Fruit fly (Drosophila melanogaster): ENCODE results near the gene m.

Gene m

dm6 chrX:11784997-11785396 is 30.9 kb downstream of the m start:
- peak; percentile 46; the same call in 1 of the 2 replicates for TF ChIP-seq CG12605 (GFP tag; IDR thresholded peaks at IDR 0.05)
- no peak for TF ChIP-seq fd96Ca (GFP tag; IDR thresholded peaks at IDR 0.05)
- no peak for TF ChIP-seq EcR (GFP tag; optimal IDR thresholded peaks at IDR 0.05)
- peak; percentile 38 for TF ChIP-seq CG8159 (tag; optimal IDR thresholded peaks at IDR 0.05)
- TF ChIP-seq rn (GFP tag; IDR thresholded peaks at IDR 0.05), result no peak
- TF ChIP-seq Snoo (tag; optimal IDR thresholded peaks at IDR 0.05), result no peak
- peak; percentile 58; the same call in 1 of the 3 replicates for TF ChIP-seq CG4496 (GFP tag; IDR thresholded peaks at IDR 0.05)
- peak; percentile 16 for TF ChIP-seq gl (tag; optimal IDR thresholded peaks at IDR 0.05)
- peak; percentile 11 for TF ChIP-seq CG34367 (tag; optimal IDR thresholded peaks at IDR 0.05)
- TF ChIP-seq CG14655 (GFP tag; optimal IDR thresholded peaks at IDR 0.05), result no peak
- peak; percentile 3 for TF ChIP-seq CG17806 (tag; optimal IDR thresholded peaks at IDR 0.05)
- no peak for TF ChIP-seq Pif1B (GFP tag; optimal IDR thresholded peaks at IDR 0.05)
- TF ChIP-seq CG13204 (GFP tag; optimal IDR thresholded peaks at IDR 0.05), result peak; percentile 14
- peak; percentile 23 for TF ChIP-seq Pif1A (GFP tag; optimal IDR thresholded peaks at IDR 0.05)
- TF ChIP-seq CG32121 (GFP tag; IDR thresholded peaks at IDR 0.05), result no peak
- TF ChIP-seq Ets98B (GFP tag; IDR thresholded peaks at IDR 0.05), result peak; percentile 52; the same call in 1 of the 2 replicates
- TF ChIP-seq CG8301 (tag; optimal IDR thresholded peaks at IDR 0.05), result no peak
- no peak for TF ChIP-seq CG9948 (tag; optimal IDR thresholded peaks at IDR 0.05)
- TF ChIP-seq D1 (tag; optimal IDR thresholded peaks at IDR 0.05), result no peak
- no peak for TF ChIP-seq CG10348 (GFP tag; IDR thresholded peaks at IDR 0.05)
- TF ChIP-seq CG15710 (tag; optimal IDR thresholded peaks at IDR 0.05), result peak; percentile 43

DNA sequence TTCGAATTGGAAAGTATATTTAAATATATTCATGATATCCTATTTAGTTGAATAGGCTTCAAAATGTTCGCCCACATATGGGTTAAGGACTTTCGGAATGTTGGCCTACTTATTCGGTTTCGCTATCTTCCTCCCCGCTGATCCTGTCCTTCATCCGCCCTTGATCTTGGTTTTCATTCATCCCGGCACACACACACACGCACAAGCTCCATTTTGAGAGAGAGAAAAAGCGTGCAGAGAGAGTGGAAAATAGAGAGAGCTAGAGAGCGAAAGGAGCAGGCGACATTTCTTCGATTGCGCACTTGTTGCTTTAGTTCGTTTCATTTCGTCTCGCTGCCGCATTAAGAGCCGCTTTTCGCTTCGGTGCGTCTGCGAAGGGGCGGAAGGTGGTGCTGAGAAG is 33.0 kb downstream of the m start, which contains the start of gene Karl:
Gene Karl (plus strand): TSS at position 301 of the 400 bp plus-strand sequence.
- no peak for TF ChIP-seq Pif1A (GFP tag; optimal IDR thresholded peaks at IDR 0.05)
- TF ChIP-seq CG12605 (GFP tag; IDR thresholded peaks at IDR 0.05), result no peak
- TF ChIP-seq EcR (GFP tag; optimal IDR thresholded peaks at IDR 0.05), result no peak
- no peak for TF ChIP-seq fd96Ca (GFP tag; IDR thresholded peaks at IDR 0.05)
- no peak for TF ChIP-seq Pif1B (GFP tag; optimal IDR thresholded peaks at IDR 0.05)
- no peak for TF ChIP-seq CG4496 (GFP tag; IDR thresholded peaks at IDR 0.05)
- no peak for TF ChIP-seq CG15710 (tag; optimal IDR thresholded peaks at IDR 0.05)
- no peak for TF ChIP-seq CG34367 (tag; optimal IDR thresholded peaks at IDR 0.05)
- TF ChIP-seq CG17806 (tag; optimal IDR thresholded peaks at IDR 0.05), result no peak
- no peak for TF ChIP-seq Snoo (tag; optimal IDR thresholded peaks at IDR 0.05)
- no peak for TF ChIP-seq gl (tag; optimal IDR thresholded peaks at IDR 0.05)
- TF ChIP-seq CG10348 (GFP tag; IDR thresholded peaks at IDR 0.05), result no peak
- no peak for TF ChIP-seq CG9948 (tag; optimal IDR thresholded peaks at IDR 0.05)
- no peak for TF ChIP-seq CG13204 (GFP tag; optimal IDR thresholded peaks at IDR 0.05)
- TF ChIP-seq D1 (tag; optimal IDR thresholded peaks at IDR 0.05), result no peak
- TF ChIP-seq CG32121 (GFP tag; IDR thresholded peaks at IDR 0.05), result no peak
- no peak for TF ChIP-seq Ets98B (GFP tag; IDR thresholded peaks at IDR 0.05)

DNA sequence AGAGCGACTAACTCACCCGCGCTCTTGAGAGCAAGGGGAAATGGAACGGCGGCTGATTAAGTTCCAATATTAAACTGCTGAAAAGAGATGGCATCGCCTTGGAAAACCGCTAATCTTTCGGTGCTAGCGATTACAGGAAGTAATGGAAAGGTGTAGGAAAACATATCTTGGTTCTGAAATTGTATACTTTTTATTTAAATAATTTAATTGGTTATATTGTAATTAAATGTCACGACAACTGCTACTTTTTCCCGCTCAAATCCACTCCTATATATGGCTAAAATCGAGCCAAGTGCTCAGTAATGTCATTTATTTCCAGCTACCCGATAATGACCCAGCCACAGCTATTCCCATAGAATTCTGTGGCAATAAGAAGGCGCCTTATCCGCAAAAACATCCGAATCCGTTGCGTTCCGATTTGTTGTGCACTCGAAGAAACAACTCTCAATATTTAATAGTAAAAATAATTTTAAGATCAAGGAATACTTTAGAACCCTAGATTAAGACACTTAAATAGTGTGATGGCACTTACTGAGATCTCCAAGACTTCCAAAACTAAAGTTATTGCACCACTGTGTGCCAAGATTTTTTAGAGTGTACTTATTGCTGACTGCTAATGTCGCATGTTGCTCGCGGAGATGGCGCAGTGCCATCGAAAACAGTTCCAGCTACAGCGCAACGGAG is 34.3 kb downstream of the m start:
- TF ChIP-seq Ets98B (GFP tag; IDR thresholded peaks at IDR 0.05) (peak; percentile 89), CG8159 (tag; optimal IDR thresholded peaks at IDR 0.05) (peak; percentile 87), CG17806 (tag; optimal IDR thresholded peaks at IDR 0.05) (peak; percentile 85), gl (tag; optimal IDR thresholded peaks at IDR 0.05) (peak; percentile 69), fd96Ca (GFP tag; IDR thresholded peaks at IDR 0.05) (peak; percentile 91), CG32121 (GFP tag; IDR thresholded peaks at IDR 0.05) (peak; percentile 84), CG10348 (GFP tag; IDR thresholded peaks at IDR 0.05) (no peak; the same call in 1 of the 2 replicates), CG12605 (GFP tag; IDR thresholded peaks at IDR 0.05) (peak; percentile 82), CG13204 (GFP tag; optimal IDR thresholded peaks at IDR 0.05) (peak; percentile 65), CG34367 (tag; optimal IDR thresholded peaks at IDR 0.05) (peak; percentile 84), CG8301 (tag; optimal IDR thresholded peaks at IDR 0.05) (peak; percentile 86), D1 (tag; optimal IDR thresholded peaks at IDR 0.05) (peak; percentile 42), CG9948 (tag; optimal IDR thresholded peaks at IDR 0.05) (peak; percentile 86), CG4496 (GFP tag; IDR thresholded peaks at IDR 0.05) (peak; percentile 93), Pif1B (GFP tag; optimal IDR thresholded peaks at IDR 0.05) (peak; percentile 81), rn (GFP tag; IDR thresholded peaks at IDR 0.05) (peak; percentile 67), EcR (GFP tag; optimal IDR thresholded peaks at IDR 0.05) (no peak), CG14655 (GFP tag; optimal IDR thresholded peaks at IDR 0.05) (peak; percentile 90), Pif1A (GFP tag; optimal IDR thresholded peaks at IDR 0.05) (peak; percentile 84), CG15710 (tag; optimal IDR thresholded peaks at IDR 0.05) (peak; percentile 86), Snoo (tag; optimal IDR thresholded peaks at IDR 0.05) (peak; percentile 83)

- TF ChIP-seq CG14655 (GFP tag; optimal IDR thresholded peaks at IDR 0.05) (peak; percentile 29), CG9948 (tag; optimal IDR thresholded peaks at IDR 0.05) (no peak), CG12605 (GFP tag; IDR thresholded peaks at IDR 0.05) (0 out of 2 replicates have a peak, but pooled peaks have one; percentile 5)
These were observed 38.6 kb downstream of the m start, which contains the start of gene CkIIbeta for dm6 chrX:11792415-11793328. CkIIbeta (plus strand) TSS chrX:11792533.

dm6 chrX:11793434-11793833 is 39.4 kb downstream of the m start:
- TF ChIP-seq CG8301 (tag; optimal IDR thresholded peaks at IDR 0.05) (no peak), CG34367 (tag; optimal IDR thresholded peaks at IDR 0.05) (no peak), CG14655 (GFP tag; optimal IDR thresholded peaks at IDR 0.05) (no peak), rn (GFP tag; IDR thresholded peaks at IDR 0.05) (no peak), CG15710 (tag; optimal IDR thresholded peaks at IDR 0.05) (no peak), Pif1A (GFP tag; optimal IDR thresholded peaks at IDR 0.05) (no peak), CG8159 (tag; optimal IDR thresholded peaks at IDR 0.05) (no peak), CG13204 (GFP tag; optimal IDR thresholded peaks at IDR 0.05) (no peak), Snoo (tag; optimal IDR thresholded peaks at IDR 0.05) (no peak), CG17806 (tag; optimal IDR thresholded peaks at IDR 0.05) (no peak), Pif1B (GFP tag; optimal IDR thresholded peaks at IDR 0.05) (no peak), CG4496 (GFP tag; IDR thresholded peaks at IDR 0.05) (no peak), CG12605 (GFP tag; IDR thresholded peaks at IDR 0.05) (no peak), gl (tag; optimal IDR thresholded peaks at IDR 0.05) (no peak), CG32121 (GFP tag; IDR thresholded peaks at IDR 0.05) (no peak), fd96Ca (GFP tag; IDR thresholded peaks at IDR 0.05) (no peak), CG9948 (tag; optimal IDR thresholded peaks at IDR 0.05) (no peak), D1 (tag; optimal IDR thresholded peaks at IDR 0.05) (no peak)
